Fruit fly (Drosophila melanogaster): ENCODE results near the gene CG34302.
A peak's percentile ranks its signal among the peaks of the same experiment; 100 is the strongest.

CG34302 gene

DNA sequence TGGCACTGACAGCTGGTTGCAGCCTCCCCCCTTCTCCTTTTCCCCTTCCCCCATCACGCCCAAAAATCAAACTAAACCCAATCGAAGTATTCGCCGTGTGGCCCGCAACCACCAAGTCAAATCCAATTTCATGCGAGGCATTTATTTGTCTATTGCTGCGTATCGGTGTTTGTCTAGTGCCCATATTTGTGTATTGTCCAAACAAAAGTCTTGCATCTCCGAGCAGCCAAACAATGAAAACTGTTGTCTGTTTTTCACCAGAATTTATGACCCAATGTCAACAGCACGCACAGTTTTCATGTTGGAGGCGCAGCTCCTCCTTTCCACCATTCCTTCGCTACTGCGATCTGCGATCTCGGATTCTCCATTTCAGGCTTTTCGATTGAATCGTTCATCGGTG is 46.3 kb upstream of the CG34302 start (continued):
- TF ChIP-seq Aef1 (GFP tag; IDR thresholded peaks at IDR 0.05) (no peak), cad (GFP tag; optimal IDR thresholded peaks at IDR 0.05) (no peak), BtbVII (GFP tag; optimal IDR thresholded peaks at IDR 0.05) (no peak), CG12236 (GFP tag; optimal IDR thresholded peaks at IDR 0.05) (peak; percentile 68), CG8944 (GFP tag; optimal IDR thresholded peaks at IDR 0.05) (peak; percentile 6), CG13287 (GFP tag; IDR thresholded peaks at IDR 0.05; ENCODE audit: partially characterized antibody) (no peak), CG2678 (tag; optimal IDR thresholded peaks at IDR 0.05) (peak; percentile 50), CG34224 (GFP tag; IDR thresholded peaks at IDR 0.05; ENCODE audit: partially characterized antibody) (no peak), Hsf (GFP tag; optimal IDR thresholded peaks at IDR 0.05) (no peak), CG15514 (GFP tag; optimal IDR thresholded peaks at IDR 0.05) (no peak), bigmax (GFP tag; optimal IDR thresholded peaks at IDR 0.05) (no peak), abd-A (tag; optimal IDR thresholded peaks at IDR 0.05) (no peak), pfk (GFP tag; optimal IDR thresholded peaks at IDR 0.05) (no peak), Rfx (GFP tag; IDR thresholded peaks at IDR 0.05) (no peak), maf-S (GFP tag; optimal IDR thresholded peaks at IDR 0.05) (no peak), gsb-n (tag; optimal IDR thresholded peaks at IDR 0.05) (peak; percentile 87), en (GFP tag; optimal IDR thresholded peaks at IDR 0.05) (peak; percentile 20), Eip74EF (GFP tag; optimal IDR thresholded peaks at IDR 0.05) (peak in 1 of 2 experiments; percentile 34), her (GFP tag; optimal IDR thresholded peaks at IDR 0.05) (no peak), CG10366 (GFP tag; IDR thresholded peaks at IDR 0.05) (peak; percentile 16; the same call in 1 of the 2 replicates), CG8290 (GFP tag; optimal IDR thresholded peaks at IDR 0.05) (peak; percentile 48), CG8290 (tag; optimal IDR thresholded peaks at IDR 0.05) (peak; percentile 26 to 49), CG2202 (tag; optimal IDR thresholded peaks at IDR 0.05) (peak; percentile 92), Ada2b (GFP tag; IDR thresholded peaks at IDR 0.05) (no peak; the same call in 1 of the 2 replicates), CG10565 (GFP tag; optimal IDR thresholded peaks at IDR 0.05) (no peak), CG15011 (GFP tag; optimal IDR thresholded peaks at IDR 0.05) (peak; percentile 15), hth (optimal IDR thresholded peaks at IDR 0.05) (no peak), Kr (GFP tag; optimal IDR thresholded peaks at IDR 0.05) (peak; percentile 93), hb (GFP tag; IDR thresholded peaks at IDR 0.05; ENCODE audit: partially characterized antibody) (no peak), CG3995 (GFP tag; optimal IDR thresholded peaks at IDR 0.05) (no peak), pita (GFP tag; optimal IDR thresholded peaks at IDR 0.05) (no peak), CG10959 (GFP tag; IDR thresholded peaks at IDR 0.05) (peak; percentile 35; the same call in 1 of the 2 replicates), CG13296 (GFP tag; optimal IDR thresholded peaks at IDR 0.05) (no peak), Side (GFP tag; optimal IDR thresholded peaks at IDR 0.05) (peak; percentile 21), MTF-1 (GFP tag; optimal IDR thresholded peaks at IDR 0.05; ENCODE audit: borderline replicate concordance) (peak; percentile 82), CG11085 (GFP tag; IDR thresholded peaks at IDR 0.05) (no peak), chn (GFP tag; optimal IDR thresholded peaks at IDR 0.05) (no peak), CG7987 (GFP tag; optimal IDR thresholded peaks at IDR 0.05) (peak; percentile 84), CG9797 (GFP tag; optimal IDR thresholded peaks at IDR 0.05) (peak; percentile 24), tio (GFP tag; optimal IDR thresholded peaks at IDR 0.05) (no peak), dmrt99B (tag; optimal IDR thresholded peaks at IDR 0.05) (peak; percentile 30), Hr39 (optimal IDR thresholded peaks at IDR 0.05) (no peak), NfI (GFP tag; optimal IDR thresholded peaks at IDR 0.05) (no peak), jing (GFP tag; optimal IDR thresholded peaks at IDR 0.05) (no peak), croc (GFP tag; conservative IDR thresholded peaks at IDR 0.05) (no peak), Rx (GFP tag; IDR thresholded peaks at IDR 0.05) (no peak), CG7928 (GFP tag; optimal IDR thresholded peaks at IDR 0.05) (no peak), sr (GFP tag; IDR thresholded peaks at IDR 0.05) (peak; percentile 40; the same call in 1 of the 3 replicates), fd96Cb (tag; optimal IDR thresholded peaks at IDR 0.05) (no peak), CG10147 (GFP tag; optimal IDR thresholded peaks at IDR 0.05) (no peak), mirr (GFP tag; optimal IDR thresholded peaks at IDR 0.05) (no peak), NC2β (GFP tag; optimal IDR thresholded peaks at IDR 0.05) (peak; percentile 74)

Measured in whole organism, embryonic.